Fruit fly (Drosophila melanogaster): ENCODE data around the gene ValRS-m.

The ValRS-m gene

DNA sequence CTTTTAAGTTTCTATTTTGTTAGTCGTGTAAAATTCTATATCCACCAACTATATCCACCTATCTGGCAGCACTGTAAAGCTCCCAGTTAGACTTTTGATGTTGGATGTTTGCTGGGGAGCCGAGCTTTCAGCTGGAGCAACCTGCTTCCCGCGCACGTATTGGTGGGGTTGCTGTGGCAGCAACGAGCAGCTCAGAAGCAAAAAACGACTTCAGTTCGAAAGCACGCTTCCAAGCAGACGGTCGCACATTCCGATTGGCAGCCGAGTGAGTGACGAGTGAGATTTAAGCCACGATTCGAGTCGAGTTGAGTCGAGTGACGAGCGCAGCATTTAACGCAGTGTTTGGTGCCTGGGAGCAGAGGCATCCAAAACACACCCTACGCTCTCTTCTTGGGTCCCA lies 52.2 kb downstream of the ValRS-m start, which contains the start of the genes Tsp66E and mfr (continued):
- TF ChIP-seq YL-1 (GFP tag; optimal IDR thresholded peaks at IDR 0.05) (no peak), zen (tag; optimal IDR thresholded peaks at IDR 0.05) (no peak), CG11723 (GFP tag; optimal IDR thresholded peaks at IDR 0.05) (no peak), Six4 (GFP tag; optimal IDR thresholded peaks at IDR 0.05) (no peak), CG18619 (GFP tag; optimal IDR thresholded peaks at IDR 0.05) (no peak), lola (GFP tag; optimal IDR thresholded peaks at IDR 0.05) (no peak), sim (GFP tag; IDR thresholded peaks at IDR 0.05) (no peak), CG7556 (GFP tag; optimal IDR thresholded peaks at IDR 0.05) (no peak), hkb (optimal IDR thresholded peaks at IDR 0.05) (no peak), hkb (GFP tag; IDR thresholded peaks at IDR 0.05) (no peak), crp (GFP tag; optimal IDR thresholded peaks at IDR 0.05) (no peak), CG2199 (GFP tag; IDR thresholded peaks at IDR 0.05) (no peak), CG11696 (GFP tag; IDR thresholded peaks at IDR 0.05) (no peak), Deaf1 (tag; optimal IDR thresholded peaks at IDR 0.05) (peak; percentile 91), CG7987 (GFP tag; optimal IDR thresholded peaks at IDR 0.05) (no peak), eyg (GFP tag; optimal IDR thresholded peaks at IDR 0.05) (no peak), z (GFP tag; IDR thresholded peaks at IDR 0.05) (peak; percentile 89), CHES-1-like (GFP tag; optimal IDR thresholded peaks at IDR 0.05) (no peak), lov (optimal IDR thresholded peaks at IDR 0.05) (no peak), lov (GFP tag; IDR thresholded peaks at IDR 0.05) (peak; percentile 72; the same call in 1 of the 3 replicates), MESR4 (GFP tag; optimal IDR thresholded peaks at IDR 0.05) (no peak), Hr39 (optimal IDR thresholded peaks at IDR 0.05) (no peak), fd3F (GFP tag; optimal IDR thresholded peaks at IDR 0.05) (no peak), CG4282 (GFP tag; optimal IDR thresholded peaks at IDR 0.05) (no peak), CG2678 (tag; optimal IDR thresholded peaks at IDR 0.05) (no peak), unpg (GFP tag; optimal IDR thresholded peaks at IDR 0.05) (no peak), NC2β (GFP tag; optimal IDR thresholded peaks at IDR 0.05) (no peak), CG2712 (tag; optimal IDR thresholded peaks at IDR 0.05) (no peak), zf30C (GFP tag; optimal IDR thresholded peaks at IDR 0.05) (no peak), CG32767 (GFP tag; IDR thresholded peaks at IDR 0.05) (no peak), CG10979 (tag; optimal IDR thresholded peaks at IDR 0.05) (no peak), CG10274 (GFP tag; optimal IDR thresholded peaks at IDR 0.05) (no peak), CG6791 (GFP tag; IDR thresholded peaks at IDR 0.05; ENCODE audit: partially characterized antibody) (peak; percentile 26; the same call in 1 of the 3 replicates), gsb (GFP tag; IDR thresholded peaks at IDR 0.05) (no peak), scrt (GFP tag; optimal IDR thresholded peaks at IDR 0.05) (no peak), CG1832 (GFP tag; optimal IDR thresholded peaks at IDR 0.05) (no peak), odd (GFP tag; optimal IDR thresholded peaks at IDR 0.05) (no peak), Fer3 (tag; optimal IDR thresholded peaks at IDR 0.05) (no peak), wdn (GFP tag; IDR thresholded peaks at IDR 0.05) (no peak), CG6654 (GFP tag; optimal IDR thresholded peaks at IDR 0.05) (no peak), sd (tag; optimal IDR thresholded peaks at IDR 0.05) (no peak), Bteb2 (GFP tag; optimal IDR thresholded peaks at IDR 0.05) (no peak), CG5953 (GFP tag; IDR thresholded peaks at IDR 0.05) (no peak), luna (GFP tag; optimal IDR thresholded peaks at IDR 0.05) (no peak), CG4820 (GFP tag; optimal IDR thresholded peaks at IDR 0.05) (no peak), sisA (GFP tag; IDR thresholded peaks at IDR 0.05) (no peak), cad (GFP tag; optimal IDR thresholded peaks at IDR 0.05) (no peak), gcm (GFP tag; optimal IDR thresholded peaks at IDR 0.05) (no peak), HmgD (GFP tag; optimal IDR thresholded peaks at IDR 0.05) (no peak), pzg (GFP tag; optimal IDR thresholded peaks at IDR 0.05) (no peak), dmrt11E (tag; optimal IDR thresholded peaks at IDR 0.05) (no peak), crol (GFP tag; IDR thresholded peaks at IDR 0.05) (0 out of 2 replicates have a peak, but pooled peaks have one; percentile 46)

Measured in whole organism, embryonic.